Fruit fly (Drosophila melanogaster): ENCODE data around the gene Drsl6.

dm6 chr3L:3314049-3314448 is 22.2 kb downstream of the Drsl6 start, which contains the start of gene Drsl2:
- TF ChIP-seq CG14655 (GFP tag; optimal IDR thresholded peaks at IDR 0.05) (no peak), CG10348 (GFP tag; IDR thresholded peaks at IDR 0.05) (no peak), CG13204 (GFP tag; optimal IDR thresholded peaks at IDR 0.05) (no peak), CG9948 (tag; optimal IDR thresholded peaks at IDR 0.05) (no peak), CG32121 (GFP tag; IDR thresholded peaks at IDR 0.05) (no peak), Pif1A (GFP tag; optimal IDR thresholded peaks at IDR 0.05) (no peak), CG12605 (GFP tag; IDR thresholded peaks at IDR 0.05) (no peak), CG34367 (tag; optimal IDR thresholded peaks at IDR 0.05) (no peak), gl (tag; optimal IDR thresholded peaks at IDR 0.05) (no peak), CG8159 (tag; optimal IDR thresholded peaks at IDR 0.05) (no peak), fd96Ca (GFP tag; IDR thresholded peaks at IDR 0.05) (no peak), Snoo (tag; optimal IDR thresholded peaks at IDR 0.05) (no peak), Ets98B (GFP tag; IDR thresholded peaks at IDR 0.05) (no peak)
